Worm (Caenorhabditis elegans): ENCODE measurements around the gene F32D8.8.

DNA sequence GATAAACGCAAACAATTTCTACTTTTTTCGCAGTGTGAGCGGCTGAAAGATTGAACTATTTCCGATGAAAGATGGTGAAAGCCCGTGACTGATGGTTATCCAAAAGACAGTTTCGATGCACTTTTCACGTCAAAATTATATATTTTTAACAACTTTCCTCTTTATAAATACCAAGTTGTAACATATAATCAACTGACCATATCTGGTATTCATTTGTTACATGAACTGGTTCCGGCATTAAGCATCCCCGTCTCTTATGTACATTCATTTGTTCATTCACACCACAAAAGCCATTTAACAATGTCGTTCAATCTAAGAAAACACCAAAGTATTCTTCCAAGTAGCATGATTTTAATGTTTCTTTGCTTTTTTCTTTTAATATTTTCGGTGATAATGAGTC is 19.1 kb downstream of the F32D8.8 start, which contains the start of gene F32D8.2:
- no peak for TF ChIP-seq sea-1 (GFP tag; conservative IDR thresholded peaks at IDR 0.05)
- TF ChIP-seq ama-1 (optimal IDR thresholded peaks at IDR 0.05), result no peak
- TF ChIP-seq B0310.2 (tag; optimal IDR thresholded peaks at IDR 0.05), result no peak
- TF ChIP-seq tra-4 (tag; optimal IDR thresholded peaks at IDR 0.05), result no peak
- no peak for TF ChIP-seq hmbx-1 (tag; optimal IDR thresholded peaks at IDR 0.05)
- TF ChIP-seq F13C5.2 (tag; optimal IDR thresholded peaks at IDR 0.05), result no peak
- TF ChIP-seq pes-1 (GFP tag; IDR thresholded peaks at IDR 0.05), result no peak
- no peak for TF ChIP-seq scrt-1 (GFP tag; IDR thresholded peaks at IDR 0.05)
- no peak for TF ChIP-seq flt-1 (GFP tag; IDR thresholded peaks at IDR 0.05)
- no peak for TF ChIP-seq tbx-11 (GFP tag; IDR thresholded peaks at IDR 0.05)
- no peak for TF ChIP-seq ceh-13 (GFP tag; optimal IDR thresholded peaks at IDR 0.05)
- no peak for TF ChIP-seq hnd-1 (tag; optimal IDR thresholded peaks at IDR 0.05)
- TF ChIP-seq ceh-36 (tag; optimal IDR thresholded peaks at IDR 0.05), result no peak
